Worm (Caenorhabditis elegans): ENCODE measurements around the gene rgs-2.

DNA sequence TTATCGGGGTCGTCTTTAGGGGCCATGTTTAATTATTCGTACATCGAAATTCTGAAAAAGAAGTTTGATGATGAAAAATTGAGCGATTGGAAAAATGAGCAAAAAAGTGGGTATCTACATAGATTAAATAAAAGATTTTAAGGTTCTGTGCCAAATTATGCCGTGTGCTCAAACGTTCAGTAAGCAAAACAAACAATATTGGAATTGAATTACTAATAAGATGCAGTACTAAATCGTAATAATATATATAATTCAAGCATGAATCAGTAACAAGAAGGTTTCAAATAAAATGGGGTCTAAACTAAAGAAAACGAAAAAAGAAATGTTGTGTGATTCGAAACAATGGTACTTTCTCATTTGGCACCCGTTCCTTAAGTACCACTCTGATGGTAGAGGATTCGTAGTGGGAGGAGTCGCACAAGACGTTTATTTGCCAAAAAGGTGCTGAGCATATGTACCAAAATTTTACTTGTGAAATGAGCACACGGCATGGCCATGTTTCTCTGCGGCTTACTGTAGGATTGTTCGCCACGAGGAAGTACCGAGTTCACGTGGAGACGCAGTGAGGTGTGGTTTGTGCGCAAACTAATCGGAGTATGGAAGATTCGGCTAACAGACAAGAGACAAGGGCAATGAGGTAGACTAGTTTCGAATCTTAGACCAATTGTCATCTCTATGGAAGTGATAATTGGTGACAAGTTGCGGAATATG lies 37.2 kb downstream of the rgs-2 start, which contains the start of gene pgp-14:
- TF ChIP-seq sptf-1 (tag; optimal IDR thresholded peaks at IDR 0.05) (no peak), elt-3 (tag; optimal IDR thresholded peaks at IDR 0.05) (no peak), ama-1 (optimal IDR thresholded peaks at IDR 0.05) (no peak), nhr-84 (tag; optimal IDR thresholded peaks at IDR 0.05) (no peak), rnt-1 (tag; optimal IDR thresholded peaks at IDR 0.05) (no peak), lin-39 (tag; optimal IDR thresholded peaks at IDR 0.05) (no peak), sox-4 (tag; optimal IDR thresholded peaks at IDR 0.05) (no peak), snpc-4 (tag; optimal IDR thresholded peaks at IDR 0.05) (no peak), unc-62 (GFP tag; optimal IDR thresholded peaks at IDR 0.05) (no peak), unc-130 (tag; optimal IDR thresholded peaks at IDR 0.05) (no peak), grh-1 (GFP tag; IDR thresholded peaks at IDR 0.05) (no peak), nhr-76 (tag; optimal IDR thresholded peaks at IDR 0.05) (no peak), ces-1 (GFP tag; optimal IDR thresholded peaks at IDR 0.05) (no peak)
